Worm (Caenorhabditis elegans) whole organism, L3 larva: Measurements from ENCODE around the gene str-85.

Experiments used
- ZK546.5 ChIP-seq: sonication (generic microtip); optimal IDR thresholded peaks from 2 replicates; lab custom pipeline; 2017; ENCODE audit warnings: missing biosample characterization, missing genetic modification characterization
- aly-2 ChIP-seq: fragments of 150-350 bp; optimal IDR thresholded peaks from 2 replicates; lab custom pipeline; 2014; ENCODE audit warnings: missing biosample characterization, missing genetic modification characterization
- ama-1 ChIP-seq: fragments of 150-350 bp; optimal IDR thresholded peaks from 2 replicates; lab custom pipeline; 2018
- ceh-16 ChIP-seq: sonication (generic microtip); optimal IDR thresholded peaks from 2 replicates; lab custom pipeline; 2017; ENCODE audit warnings: missing biosample characterization, missing genetic modification characterization
- ceh-28 ChIP-seq: fragments of 150-350 bp; optimal IDR thresholded peaks from 2 replicates; lab custom pipeline; 2014; ENCODE audit warnings: missing biosample characterization, missing genetic modification reagents, missing genetic modification characterization
- ceh-82 ChIP-seq: fragments of 150-350 bp; optimal IDR thresholded peaks from 2 replicates; lab custom pipeline; 2014; ENCODE audit warnings: missing biosample characterization, missing genetic modification characterization
- ceh-9 ChIP-seq: sonication (generic microtip); optimal IDR thresholded peaks from 2 replicates; lab custom pipeline; 2018; ENCODE audit warnings: missing biosample characterization, missing genetic modification characterization
- egl-5 ChIP-seq: fragments of 150-350 bp; optimal IDR thresholded peaks from 2 replicates; lab custom pipeline; 2017; ENCODE audit warnings: missing biosample characterization, missing genetic modification reagents, missing genetic modification characterization, inconsistent platforms
- elt-1 ChIP-seq: fragments of 150-350 bp; optimal IDR thresholded peaks from 2 replicates; lab custom pipeline; 2014; ENCODE audit warnings: missing biosample characterization, missing genetic modification characterization
- elt-2 ChIP-seq: sonication (generic microtip); optimal IDR thresholded peaks from 2 replicates; lab custom pipeline; 2016; ENCODE audit warnings: missing genetic modification reagents, mild to moderate bottlenecking, missing genetic modification characterization, missing compliant biosample characterization
- elt-3 ChIP-seq, 3 experiments: fragments of 150-350 bp in 1 of 3; sonication (generic microtip) in 2 of 3; optimal IDR thresholded peaks; 2 replicates in 2 of 3; 4 replicates in 1 of 3; lab custom pipeline; 2014 to 2017; ENCODE audit warnings: missing biosample characterization in 3 of 3, missing genetic modification characterization in 3 of 3
- fkh-2 ChIP-seq: fragments of 150-350 bp; optimal IDR thresholded peaks from 2 replicates; lab custom pipeline; 2014; ENCODE audit warnings: missing biosample characterization, missing genetic modification reagents, missing genetic modification characterization
- fos-1 ChIP-seq: fragments of 150-350 bp; optimal IDR thresholded peaks from 2 replicates; lab custom pipeline; 2014; ENCODE audit warnings: missing biosample characterization, missing genetic modification characterization
- hmg-11 ChIP-seq: sonication (generic microtip); optimal IDR thresholded peaks from 2 replicates; lab custom pipeline; 2016; ENCODE audit warnings: missing genetic modification characterization, missing compliant biosample characterization
- jun-1 ChIP-seq: fragments of 150-350 bp; optimal IDR thresholded peaks from 2 replicates; lab custom pipeline; 2014; ENCODE audit warnings: missing biosample characterization, missing genetic modification reagents, missing genetic modification characterization
- lin-15B ChIP-seq: fragments of 150-350 bp; optimal IDR thresholded peaks from 2 replicates; lab custom pipeline; 2014; ENCODE audit warnings: missing biosample characterization, missing genetic modification characterization
- lin-39 ChIP-seq: fragments of 150-350 bp; optimal IDR thresholded peaks from 2 replicates; lab custom pipeline; 2018; ENCODE audit warnings: missing biosample characterization, missing genetic modification reagents, missing genetic modification characterization
- lsy-12 ChIP-seq: sonication (generic microtip); optimal IDR thresholded peaks from 2 replicates; lab custom pipeline; 2016; ENCODE audit warnings: mild to moderate bottlenecking, missing genetic modification characterization, missing compliant biosample characterization
- mdl-1 ChIP-seq: fragments of 150-350 bp; optimal IDR thresholded peaks from 2 replicates; lab custom pipeline; 2014; ENCODE audit warnings: missing biosample characterization, missing genetic modification characterization
- mml-1 ChIP-seq: fragments of 150-350 bp; sonication (generic microtip); optimal IDR thresholded peaks from 3 replicates; lab custom pipeline; 2014; ENCODE audit warnings: missing biosample characterization, missing genetic modification characterization
- nfya-1 ChIP-seq: sonication (generic microtip); optimal IDR thresholded peaks from 2 replicates; lab custom pipeline; 2017; ENCODE audit warnings: missing genetic modification characterization, mild to moderate bottlenecking, missing compliant biosample characterization, antibody characterized with exemption, moderate library complexity; ENCODE audit not compliant: insufficient read depth
- nhr-11 ChIP-seq: fragments of 150-350 bp; optimal IDR thresholded peaks from 2 replicates; lab custom pipeline; 2014; ENCODE audit warnings: missing biosample characterization, missing genetic modification characterization
- nhr-12 ChIP-seq: fragments of 150-350 bp; optimal IDR thresholded peaks from 2 replicates; lab custom pipeline; 2014; ENCODE audit warnings: missing biosample characterization, missing genetic modification characterization
- nhr-23 ChIP-seq: fragments of 150-350 bp; optimal IDR thresholded peaks from 2 replicates; lab custom pipeline; 2014; ENCODE audit warnings: missing biosample characterization, missing genetic modification reagents, missing genetic modification characterization
- nhr-237 ChIP-seq: fragments of 150-350 bp; optimal IDR thresholded peaks from 2 replicates; lab custom pipeline; 2014; ENCODE audit warnings: missing biosample characterization, missing genetic modification characterization
- nhr-25 ChIP-seq: sonication (generic microtip); optimal IDR thresholded peaks from 2 replicates; lab custom pipeline; 2017; ENCODE audit warnings: missing biosample characterization, missing genetic modification characterization
- nhr-28 ChIP-seq: fragments of 150-350 bp; optimal IDR thresholded peaks from 2 replicates; lab custom pipeline; 2014; ENCODE audit warnings: missing biosample characterization, missing genetic modification characterization
- nhr-43 ChIP-seq: sonication (generic microtip); optimal IDR thresholded peaks from 2 replicates; lab custom pipeline; 2016; ENCODE audit warnings: mild to moderate bottlenecking, missing genetic modification characterization, missing compliant biosample characterization; ENCODE audit not compliant: poor library complexity, severe bottlenecking
- nhr-67 ChIP-seq: fragments of 150-350 bp; optimal IDR thresholded peaks from 2 replicates; lab custom pipeline; 2014; ENCODE audit warnings: missing biosample characterization, missing genetic modification characterization
- nhr-76 ChIP-seq: fragments of 150-350 bp; sonication (generic microtip); optimal IDR thresholded peaks from 5 replicates; lab custom pipeline; 2014; ENCODE audit warnings: missing biosample characterization, missing genetic modification characterization
- nhr-77 ChIP-seq: fragments of 150-350 bp; optimal IDR thresholded peaks from 2 replicates; lab custom pipeline; 2014; ENCODE audit warnings: missing biosample characterization, missing genetic modification characterization
- pqm-1 ChIP-seq: fragments of 150-350 bp; optimal IDR thresholded peaks from 2 replicates; lab custom pipeline; 2017; ENCODE audit warnings: missing biosample characterization, missing genetic modification characterization, inconsistent platforms
- sea-2 ChIP-seq: fragments of 150-350 bp; sonication (generic microtip); optimal IDR thresholded peaks from 4 replicates; lab custom pipeline; 2014; ENCODE audit warnings: missing biosample characterization, missing genetic modification reagents, missing genetic modification characterization
- skn-1 ChIP-seq: fragments of 150-350 bp; optimal IDR thresholded peaks from 2 replicates; lab custom pipeline; 2014; ENCODE audit warnings: missing biosample characterization, missing genetic modification characterization
- tbx-2 ChIP-seq: sonication (generic microtip); optimal IDR thresholded peaks from 2 replicates; lab custom pipeline; 2016; ENCODE audit warnings: mild to moderate bottlenecking, missing genetic modification characterization, missing compliant biosample characterization
- unc-39 ChIP-seq: sonication (generic microtip); optimal IDR thresholded peaks from 4 replicates; lab custom pipeline; 2017; ENCODE audit warnings: missing biosample characterization, missing genetic modification characterization
- unc-62 ChIP-seq: fragments of 150-350 bp; sonication (generic microtip); optimal IDR thresholded peaks from 4 replicates; lab custom pipeline; 2014; ENCODE audit warnings: missing biosample characterization, missing genetic modification reagents, missing genetic modification characterization
- zag-1 ChIP-seq: fragments of 150-350 bp; optimal IDR thresholded peaks from 2 replicates; lab custom pipeline; 2014; ENCODE audit warnings: missing biosample characterization, missing genetic modification characterization
- ztf-11 ChIP-seq: fragments of 150-350 bp; optimal IDR thresholded peaks from 2 replicates; lab custom pipeline; 2014; ENCODE audit warnings: missing biosample characterization, missing genetic modification characterization
- ztf-4 ChIP-seq: fragments of 150-350 bp; optimal IDR thresholded peaks from 2 replicates; lab custom pipeline; 2014; ENCODE audit warnings: missing biosample characterization, missing genetic modification characterization

Gene str-85

ce11 chrV:8938943-8939342 lies 46.7 kb downstream of the str-85 start:
- TF ChIP-seq elt-2, result no peak
- no peak for TF ChIP-seq ztf-4 (tag; lab: Kevin White, UChicago)
- TF ChIP-seq ama-1 (lab: Kevin White, UChicago), result peak; percentile 76
- TF ChIP-seq egl-5, result no peak
- TF ChIP-seq ztf-11 (tag; lab: Kevin White, UChicago), result no peak
- TF ChIP-seq nhr-43 (tag; lab: Kevin White, UChicago), result peak; percentile 8

- TF ChIP-seq elt-2 (no peak), nhr-25 (tag; lab: Kevin White, UChicago) (no peak), elt-1 (tag; lab: Kevin White, UChicago) (no peak), ama-1 (lab: Kevin White, UChicago) (peak; percentile 81)
These were observed 47.2 kb downstream of the str-85 start for ce11 chrV:8938445-8938844.

ce11 chrV:8937476-8938249 lies 48.0 kb downstream of the str-85 start:
- TF ChIP-seq ama-1 (lab: Kevin White, UChicago) (peak; percentile 64), elt-3 (tag; optimal IDR thresholded peaks at IDR 0.05; lab: Kevin White, UChicago) (no peak), jun-1 (tag; lab: Kevin White, UChicago) (no peak)
- TF ChIP-seq, all 47 proteins: peak for 1

- TF ChIP-seq nhr-77 (tag; lab: Kevin White, UChicago), result no peak
- no peak for TF ChIP-seq fos-1 (tag; lab: Kevin White, UChicago)
- no peak for TF ChIP-seq unc-39
- TF ChIP-seq nhr-76 (tag; lab: Kevin White, UChicago), result no peak
- no peak for TF ChIP-seq jun-1 (tag; lab: Kevin White, UChicago)
- TF ChIP-seq ceh-82, result no peak
- peak; percentile 33 for TF ChIP-seq pqm-1
- TF ChIP-seq nhr-237, result no peak
- TF ChIP-seq unc-62, result no peak
- TF ChIP-seq nhr-11 (tag; lab: Kevin White, UChicago), result no peak
- TF ChIP-seq elt-3 (tag; optimal IDR thresholded peaks at IDR 0.05; lab: Kevin White, UChicago), result no peak
- no peak for TF ChIP-seq ZK546.5
- TF ChIP-seq ceh-16 (tag; lab: Kevin White, UChicago), result no peak
- no peak for TF ChIP-seq mml-1 (tag; lab: Kevin White, UChicago)
- TF ChIP-seq nfya-1 (tag; lab: Kevin White, UChicago), result peak; percentile 29
- peak; percentile 67 for TF ChIP-seq elt-2
- TF ChIP-seq aly-2 (tag; lab: Kevin White, UChicago), result no peak
- peak; percentile 76 for TF ChIP-seq nhr-25 (tag; lab: Kevin White, UChicago)
- TF ChIP-seq ztf-4 (tag; lab: Kevin White, UChicago), result no peak
- TF ChIP-seq skn-1, result no peak
- no peak for TF ChIP-seq mdl-1
- TF ChIP-seq fkh-2 (tag; lab: Kevin White, UChicago), result no peak
- peak; percentile 44 for TF ChIP-seq nhr-23 (tag; lab: Kevin White, UChicago)
- no peak for TF ChIP-seq lin-39 (tag; lab: Kevin White, UChicago)
- peak; percentile 13 for TF ChIP-seq ceh-28 (tag; lab: Kevin White, UChicago)
- TF ChIP-seq sea-2 (GFP tag; lab: Kevin White, UChicago), result no peak
- TF ChIP-seq, all 47 proteins: peak for 6
These were observed 48.7 kb downstream of the str-85 start for ce11 chrV:8936791-8937475.

ce11 chrV:8936184-8936589 lies 49.5 kb downstream of the str-85 start, which contains the start of gene unc-23:
unc-23 (plus strand) TSS chrV:8936359.
- TF ChIP-seq nhr-237 (no peak), hmg-11 (tag; lab: Kevin White, UChicago) (no peak), nhr-11 (tag; lab: Kevin White, UChicago) (peak; percentile 68), ceh-82 (no peak), nhr-67 (tag; lab: Kevin White, UChicago) (no peak), ceh-9 (tag; lab: Kevin White, UChicago) (no peak), ceh-28 (tag; lab: Kevin White, UChicago) (peak; percentile 80), ama-1 (lab: Kevin White, UChicago) (peak; percentile 56), elt-3 (tag; optimal IDR thresholded peaks at IDR 0.05; lab: Kevin White, UChicago) (peak; percentile 31 to 67 (median 56)), elt-1 (tag; lab: Kevin White, UChicago) (peak; percentile 2), mml-1 (tag; lab: Kevin White, UChicago) (peak; percentile 5), egl-5 (no peak), nhr-28 (tag; lab: Kevin White, UChicago) (no peak), zag-1 (tag; lab: Kevin White, UChicago) (no peak), pqm-1 (peak; percentile 35), lsy-12 (tag; lab: Kevin White, UChicago) (peak; percentile 83), unc-62 (peak; percentile 70), nhr-25 (tag; lab: Kevin White, UChicago) (peak; percentile 92), nhr-43 (tag; lab: Kevin White, UChicago) (peak; percentile 90), ceh-16 (tag; lab: Kevin White, UChicago) (no peak), elt-2 (peak; percentile 84), nhr-12 (tag; lab: Kevin White, UChicago) (no peak), ZK546.5 (no peak), tbx-2 (tag; lab: Kevin White, UChicago) (peak; percentile 43), nfya-1 (tag; lab: Kevin White, UChicago) (peak; percentile 78), lin-15B (tag; lab: Kevin White, UChicago) (peak; percentile 26), nhr-23 (tag; lab: Kevin White, UChicago) (peak; percentile 86), lin-39 (tag; lab: Kevin White, UChicago) (peak; percentile 44)
